Fruit fly (Drosophila melanogaster) S2 (cell line): ENCODE data around the gene CG8958.

ENCODE experiments used
- CG8478 ChIP-seq: fragments of >200 bp; optimal IDR thresholded peaks from 2 replicates; lab custom pipeline; 2018
- CTCF ChIP-seq, 2 experiments: fragments of >200 bp; optimal IDR thresholded peaks; 2 replicates each; lab custom pipeline; 2018

- TF ChIP-seq CG8478 (lab: Kevin White, UChicago) (no peak), CTCF (optimal IDR thresholded peaks at IDR 0.05; lab: Kevin White, UChicago) (no peak)
Measured at dm6 chrX:16102338-16103218, 19.5 kb downstream of the CG8958 start.
